Worm (Caenorhabditis elegans) whole organism, L4 larva: ENCODE data around the gene rnh-1.2.

Experiments used
- D1046.2 ChIP-seq: fragments of 200-800 bp; sonication (Bioruptor generic); IDR thresholded peaks from 2 replicates; pipeline ENCODE4 v1.3.6; 2022; ENCODE audit warnings: missing genetic modification characterization, missing compliant biosample characterization
- R02D3.7 ChIP-seq: fragments of 150-350 bp; sonication (generic microtip); optimal IDR thresholded peaks from 3 replicates; lab custom pipeline; 2014; ENCODE audit warnings: missing biosample characterization, missing genetic modification characterization
- aha-1 ChIP-seq: fragments of 150-350 bp; peaks from one replicate; lab custom pipeline; 2014; ENCODE audit warnings: missing biosample characterization, missing genetic modification characterization
- ceh-20 ChIP-seq: fragments of 200-800 bp; sonication (Bioruptor generic); IDR thresholded peaks from 2 replicates; pipeline ENCODE4 v1.3.6; 2022; ENCODE audit warnings: missing genetic modification reagents, missing genetic modification characterization, missing compliant biosample characterization
- mdl-1 ChIP-seq, 2 experiments: fragments of 150-350 bp in 1 of 2; sonication (generic microtip) in 1 of 2; optimal IDR thresholded peaks; 2 replicates each; lab custom pipeline; 2014 to 2017; ENCODE audit warnings: missing biosample characterization in 2 of 2, missing genetic modification characterization in 2 of 2
- nhr-76 ChIP-seq: fragments of 150-350 bp; optimal IDR thresholded peaks from 2 replicates; lab custom pipeline; 2014; ENCODE audit warnings: missing biosample characterization, missing genetic modification characterization
- pha-4 ChIP-seq, 2 experiments: fragments of 150-350 bp in 1 of 2; fragments of 200-800 bp in 1 of 2; sonication (Bioruptor generic) in 1 of 2; IDR thresholded peaks in 1 of 2; optimal IDR thresholded peaks in 1 of 2; 2 replicates each; pipeline versions ENCODE4 v1.3.6 to Lab custom; 2014 to 2022; ENCODE audit warnings: missing genetic modification characterization in 2 of 2, missing genetic modification reagents in 2 of 2, missing biosample characterization in 1 of 2, missing compliant biosample characterization in 1 of 2
- snpc-4 ChIP-seq: fragments of 150-350 bp; optimal IDR thresholded peaks from 2 replicates; lab custom pipeline; 2014; ENCODE audit warnings: missing biosample characterization, missing genetic modification characterization

DNA sequence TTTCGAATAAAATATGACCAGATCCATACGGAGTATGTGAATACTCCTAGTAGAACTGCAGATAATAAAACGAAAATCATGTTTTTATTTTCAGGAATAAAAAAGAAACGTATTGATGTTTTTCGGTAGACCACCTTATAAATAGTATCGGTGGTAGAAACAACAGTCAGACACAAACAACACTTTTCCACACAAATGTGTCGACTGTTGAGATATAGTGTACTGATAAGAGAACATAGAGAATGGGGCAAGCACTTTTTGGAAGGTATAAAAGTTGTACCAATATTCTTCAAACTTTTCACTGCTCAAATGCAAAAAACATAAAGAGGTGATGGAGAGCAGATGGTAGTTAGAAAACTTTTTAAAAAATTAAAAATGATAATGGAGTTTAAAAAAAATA, 39.2 kb downstream of the rnh-1.2 start, which contains the start of gene cyp-13A6:
- no peak for TF ChIP-seq nhr-76 (tag; lab: Kevin White, UChicago)
- no peak for TF ChIP-seq ceh-20
- TF ChIP-seq mdl-1 (tag; optimal IDR thresholded peaks at IDR 0.05; lab: Kevin White, UChicago), result no peak
- no peak for TF ChIP-seq D1046.2 (GFP tag; lab: Robert Waterston, UW)
- TF ChIP-seq aha-1, result no peak
- TF ChIP-seq pha-4 (GFP tag; IDR thresholded peaks at IDR 0.05; lab: Robert Waterston, UW), result no peak
- no peak for TF ChIP-seq pha-4 (tag; optimal IDR thresholded peaks at IDR 0.05; lab: Kevin White, UChicago)
- TF ChIP-seq snpc-4, result no peak
- no peak for TF ChIP-seq R02D3.7 (tag; lab: Kevin White, UChicago)
